Fruit fly (Drosophila melanogaster): ENCODE results near the gene trc.

dm6 chr3L:19857923-19858490, 23.9 kb upstream of the trc start:
- TF ChIP-seq CG10631 (GFP tag; optimal IDR thresholded peaks at IDR 0.05): no peak
- no peak for TF ChIP-seq Lpt (GFP tag; optimal IDR thresholded peaks at IDR 0.05)
- no peak for TF ChIP-seq achi (GFP tag; optimal IDR thresholded peaks at IDR 0.05)
- TF ChIP-seq CG6792 (GFP tag; optimal IDR thresholded peaks at IDR 0.05): no peak
- TF ChIP-seq fd59A (GFP tag; optimal IDR thresholded peaks at IDR 0.05): no peak
- TF ChIP-seq CG8119 (GFP tag; IDR thresholded peaks at IDR 0.05): no peak
